Worm (Caenorhabditis elegans): ENCODE results near the gene zipt-13.

zipt-13 gene

DNA sequence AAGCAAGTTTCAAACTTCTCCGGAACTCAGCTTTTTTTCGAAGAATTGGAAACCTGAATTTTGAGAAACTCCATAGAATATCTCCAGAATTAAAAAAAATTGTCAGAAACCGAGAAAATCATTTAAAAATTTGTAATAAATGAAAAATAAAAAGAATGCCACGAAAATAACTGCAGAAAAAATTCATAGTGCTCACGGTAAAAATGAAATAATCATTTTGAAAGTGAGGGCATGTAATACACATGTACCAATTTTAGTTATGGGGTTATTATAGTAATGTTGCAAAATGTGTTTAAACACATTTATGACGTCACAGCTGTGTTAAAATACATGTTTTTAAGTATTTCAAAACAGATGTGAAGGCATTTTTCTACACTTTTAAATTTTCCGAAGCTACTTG lies 19.9 kb downstream of the zipt-13 start (continued):
- TF ChIP-seq zim-3 (tag; optimal IDR thresholded peaks at IDR 0.05) (no peak), attf-3 (GFP tag; conservative IDR thresholded peaks at IDR 0.05) (no peak), D2030.7 (GFP tag; IDR thresholded peaks at IDR 0.05) (no peak), ceh-100 (GFP tag; IDR thresholded peaks at IDR 0.05) (no peak), nfya-2 (GFP tag; IDR thresholded peaks at IDR 0.05) (no peak)

DNA sequence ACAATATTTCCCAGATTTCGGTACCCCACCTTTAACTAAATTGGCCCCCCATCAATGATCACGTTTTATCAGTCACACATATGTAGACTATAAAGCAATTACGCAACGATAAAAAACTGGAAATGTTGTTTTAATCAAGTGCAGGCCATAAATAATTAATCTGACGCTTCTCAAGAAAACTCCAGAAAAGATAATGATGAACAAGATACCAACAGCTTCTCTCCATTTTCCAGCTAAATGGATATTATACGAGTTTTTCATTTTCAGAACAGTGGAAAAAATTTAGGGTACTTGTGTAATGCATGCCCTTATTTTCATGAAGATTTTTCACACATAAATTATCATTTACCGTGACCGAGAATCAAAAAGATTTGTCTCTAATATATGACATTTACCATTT lies 20.4 kb downstream of the zipt-13 start:
- TF ChIP-seq nhr-80 (tag; optimal IDR thresholded peaks at IDR 0.05) (peak; percentile 36), dpff-1 (tag; optimal IDR thresholded peaks at IDR 0.05) (no peak)

DNA sequence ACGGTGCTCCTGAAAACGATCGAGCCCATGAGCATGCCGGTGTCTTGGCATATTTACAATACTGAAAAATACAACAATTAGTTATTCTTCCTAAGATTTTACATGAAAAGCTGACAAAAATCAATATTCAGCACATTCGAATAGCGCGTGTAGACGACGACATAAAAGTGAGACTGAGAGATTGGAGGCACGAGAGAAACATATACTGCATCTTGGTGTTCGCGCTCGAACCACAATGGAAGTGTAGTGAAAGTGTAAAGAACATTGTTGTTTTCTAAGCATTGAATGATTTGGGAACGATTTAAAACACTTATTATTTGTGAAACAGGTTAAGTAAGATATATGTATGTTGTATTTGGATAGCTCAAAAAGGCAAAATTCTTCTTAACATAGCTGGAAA lies 21.3 kb downstream of the zipt-13 start, which contains the start of gene F44A6.4:
F44A6.4 (minus strand) TSS at position 67 of the 400 bp plus-strand sequence.
- TF ChIP-seq nfyb-1 (GFP tag; IDR thresholded peaks at IDR 0.05): no peak
- no peak for TF ChIP-seq die-1 (tag; optimal IDR thresholded peaks at IDR 0.05)
- TF ChIP-seq rcor-1 (GFP tag; IDR thresholded peaks at IDR 0.05): no peak
- no peak for TF ChIP-seq egl-18 (GFP tag; IDR thresholded peaks at IDR 0.05)
- TF ChIP-seq F57A8.1 (GFP tag; optimal IDR thresholded peaks at IDR 0.05): no peak
- no peak for TF ChIP-seq zfh-2 (GFP tag; conservative IDR thresholded peaks at IDR 0.05)
- TF ChIP-seq B0336.3 (GFP tag; IDR thresholded peaks at IDR 0.05): no peak
- no peak for TF ChIP-seq nfya-1 (tag; optimal IDR thresholded peaks at IDR 0.05; ENCODE audit: borderline replicate concordance, insufficient read depth)
- TF ChIP-seq snpc-3.4 (tag; optimal IDR thresholded peaks at IDR 0.05): no peak
- TF ChIP-seq madf-10 (tag; optimal IDR thresholded peaks at IDR 0.05): no peak
- TF ChIP-seq ama-1 (optimal IDR thresholded peaks at IDR 0.05): no peak
- TF ChIP-seq ama-1 (GFP tag; optimal IDR thresholded peaks at IDR 0.05): no peak
- no peak for TF ChIP-seq pha-4 (tag; optimal IDR thresholded peaks at IDR 0.05)
- no peak for TF ChIP-seq madf-8 (GFP tag; conservative IDR thresholded peaks at IDR 0.05)
- TF ChIP-seq hsf-1 (GFP tag; IDR thresholded peaks at IDR 0.05): no peak
- TF ChIP-seq rpc-1 (optimal IDR thresholded peaks at IDR 0.05): no peak
- TF ChIP-seq rpc-1 (tag; optimal IDR thresholded peaks at IDR 0.05): no peak
- TF ChIP-seq pbrm-1 (GFP tag; IDR thresholded peaks at IDR 0.05): no peak
- TF ChIP-seq C17E4.6 (GFP tag; IDR thresholded peaks at IDR 0.05): no peak
- no peak for TF ChIP-seq ZK185.1 (tag; optimal IDR thresholded peaks at IDR 0.05; ENCODE audit: poor library complexity, severe bottlenecking)

DNA sequence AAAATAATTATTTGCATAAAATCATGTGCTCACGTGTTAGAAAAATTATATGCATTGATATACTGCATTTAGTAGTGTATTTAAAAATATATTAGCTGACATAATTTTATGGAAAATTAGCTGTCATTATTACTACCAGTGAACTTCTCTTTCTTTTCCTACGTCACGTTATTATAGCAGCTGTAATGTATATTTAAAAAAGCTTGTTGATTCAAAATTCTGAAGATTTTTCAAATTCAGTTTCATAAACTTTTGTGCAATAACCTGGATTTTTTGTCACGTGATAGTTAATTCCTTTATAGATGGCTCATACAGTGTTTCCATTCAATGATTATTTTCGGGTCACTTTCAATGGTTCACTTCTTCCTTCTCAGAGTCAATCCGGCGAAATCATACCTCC lies 24.3 kb downstream of the zipt-13 start, which contains the start of gene F44A6.3:
F44A6.3 (plus strand) TSS at position 301 of the 400 bp plus-strand sequence.
- TF ChIP-seq sea-2 (GFP tag; IDR thresholded peaks at IDR 0.05) (no peak), ceh-27 (GFP tag; optimal IDR thresholded peaks at IDR 0.05) (no peak), rec-8 (tag; optimal IDR thresholded peaks at IDR 0.05) (no peak), rcor-1 (GFP tag; IDR thresholded peaks at IDR 0.05) (no peak), egl-18 (GFP tag; IDR thresholded peaks at IDR 0.05) (no peak), ztf-26 (tag; optimal IDR thresholded peaks at IDR 0.05) (no peak), ceh-40 (GFP tag; IDR thresholded peaks at IDR 0.05) (no peak), B0019.2 (GFP tag; conservative IDR thresholded peaks at IDR 0.05) (no peak), K12H6.12 (tag; optimal IDR thresholded peaks at IDR 0.05) (no peak), ccch-3 (GFP tag; optimal IDR thresholded peaks at IDR 0.05) (no peak), efl-1 (GFP tag; optimal IDR thresholded peaks at IDR 0.05) (no peak), mxl-1 (tag; optimal IDR thresholded peaks at IDR 0.05) (no peak), mel-28 (tag; optimal IDR thresholded peaks at IDR 0.05; ENCODE audit: borderline replicate concordance) (no peak), athp-1 (tag; optimal IDR thresholded peaks at IDR 0.05) (no peak), hmg-20 (GFP tag; IDR thresholded peaks at IDR 0.05) (no peak), F23B12.7 (tag; optimal IDR thresholded peaks at IDR 0.05; ENCODE audit: insufficient read depth) (no peak), ceh-58 (GFP tag; IDR thresholded peaks at IDR 0.05) (no peak), ceh-79 (tag; optimal IDR thresholded peaks at IDR 0.05) (no peak), D2030.7 (GFP tag; IDR thresholded peaks at IDR 0.05) (no peak), sptf-2 (GFP tag; optimal IDR thresholded peaks at IDR 0.05) (no peak)

Measured in whole organism, young adult.